Worm (Caenorhabditis elegans): ENCODE results near the gene rbm-25.

ce11 chrV:12533635-12534150, 35.7 kb downstream of the rbm-25 start:
- no peak for TF ChIP-seq tbx-11 (GFP tag; IDR thresholded peaks at IDR 0.05)
- TF ChIP-seq scrt-1 (GFP tag; IDR thresholded peaks at IDR 0.05): no peak

Measured in whole organism, early embryonic.